Worm (Caenorhabditis elegans) whole organism, L2 larva: ENCODE data around the gene git-1.

Source experiments
- ama-1 ChIP-seq: fragments of 150-350 bp; optimal IDR thresholded peaks from 2 replicates; lab custom pipeline; 2018; ENCODE audit warnings: inconsistent platforms
- ceh-16 ChIP-seq: fragments of 150-350 bp; optimal IDR thresholded peaks from 2 replicates; lab custom pipeline; 2014; ENCODE audit warnings: missing biosample characterization, missing genetic modification characterization
- dmd-4 ChIP-seq: sonication (generic microtip); optimal IDR thresholded peaks from 2 replicates; lab custom pipeline; 2017; ENCODE audit warnings: missing biosample characterization, missing genetic modification characterization
- elt-1 ChIP-seq: fragments of 150-350 bp; optimal IDR thresholded peaks from 2 replicates; lab custom pipeline; 2014; ENCODE audit warnings: missing biosample characterization, missing genetic modification characterization
- elt-3 ChIP-seq: sonication (generic microtip); optimal IDR thresholded peaks from 2 replicates; lab custom pipeline; 2017; ENCODE audit warnings: missing biosample characterization, missing genetic modification characterization
- fos-1 ChIP-seq: fragments of 150-350 bp; optimal IDR thresholded peaks from 2 replicates; lab custom pipeline; 2014; ENCODE audit warnings: missing biosample characterization, missing genetic modification characterization
- gmeb-1 ChIP-seq: fragments of 150-350 bp; optimal IDR thresholded peaks from 2 replicates; lab custom pipeline; 2014; ENCODE audit warnings: missing biosample characterization, missing genetic modification characterization
- lin-39 ChIP-seq: fragments of 150-350 bp; optimal IDR thresholded peaks from 2 replicates; lab custom pipeline; 2014; ENCODE audit warnings: missing biosample characterization, missing genetic modification reagents, missing genetic modification characterization
- lsy-2 ChIP-seq, 2 experiments: fragments of 150-350 bp in 1 of 2; sonication (generic microtip) in 1 of 2; optimal IDR thresholded peaks; 2 replicates each; lab custom pipeline; 2014 to 2017; ENCODE audit warnings: missing biosample characterization in 2 of 2, missing genetic modification characterization in 2 of 2
- nhr-12 ChIP-seq: fragments of 150-350 bp; optimal IDR thresholded peaks from 2 replicates; lab custom pipeline; 2014; ENCODE audit warnings: missing biosample characterization, missing genetic modification characterization
- nhr-21 ChIP-seq: fragments of 150-350 bp; optimal IDR thresholded peaks from 2 replicates; lab custom pipeline; 2014; ENCODE audit warnings: missing biosample characterization, missing genetic modification characterization
- snpc-4 ChIP-seq: fragments of 150-350 bp; optimal IDR thresholded peaks from 2 replicates; lab custom pipeline; 2014; ENCODE audit warnings: missing biosample characterization, missing genetic modification characterization

DNA sequence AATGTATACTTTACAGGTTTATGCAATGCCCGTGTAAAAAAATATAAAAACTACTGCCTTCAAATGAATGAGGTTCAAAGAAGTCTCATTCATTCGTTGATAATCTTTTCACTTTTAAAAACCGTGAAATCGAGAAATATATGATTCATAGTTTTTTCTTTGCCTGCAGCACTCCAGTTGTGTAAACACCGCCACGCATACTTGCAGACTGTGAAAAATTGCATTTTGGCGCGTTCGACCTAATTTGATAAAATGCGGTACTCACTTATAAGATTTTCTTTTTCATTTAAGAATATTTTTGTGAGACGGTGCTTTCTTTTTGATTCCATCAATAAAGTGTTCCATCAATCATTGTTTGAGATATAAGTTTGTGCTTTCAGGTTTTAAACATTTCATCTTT lies 42.1 kb downstream of the git-1 start:
- TF ChIP-seq fos-1 (tag; lab: Kevin White, UChicago) (peak; percentile 56), gmeb-1 (tag; lab: Kevin White, UChicago) (peak; percentile 48), snpc-4 (tag; lab: Kevin White, UChicago) (no peak), dmd-4 (tag; lab: Kevin White, UChicago) (no peak), ceh-16 (tag; lab: Kevin White, UChicago) (no peak), nhr-21 (tag; lab: Kevin White, UChicago) (no peak), lin-39 (tag; lab: Kevin White, UChicago) (no peak), elt-1 (tag; lab: Kevin White, UChicago) (no peak), lsy-2 (tag; optimal IDR thresholded peaks at IDR 0.05; lab: Kevin White, UChicago) (peak in 1 of 2 experiments; percentile 54), elt-3 (tag; lab: Kevin White, UChicago) (no peak), nhr-12 (tag; lab: Kevin White, UChicago) (no peak), ama-1 (lab: Kevin White, UChicago) (no peak)
